Worm (Caenorhabditis elegans) whole organism, L4 larva: ENCODE results near the gene srh-275.

Experiments
- fkh-10 ChIP-seq: fragments of 150-350 bp; optimal IDR thresholded peaks from 2 replicates; lab custom pipeline; 2014; ENCODE audit warnings: missing biosample characterization, missing genetic modification reagents, missing genetic modification characterization
- nhr-77 ChIP-seq: fragments of 150-350 bp; optimal IDR thresholded peaks from 2 replicates; lab custom pipeline; 2014; ENCODE audit warnings: missing biosample characterization, missing genetic modification characterization
- vab-7 ChIP-seq: fragments of 200-800 bp; sonication (Bioruptor generic); IDR thresholded peaks from 2 replicates; pipeline ENCODE4 v1.3.6; 2022; ENCODE audit warnings: missing genetic modification reagents, missing genetic modification characterization, missing compliant biosample characterization

ce11 chrV:7389771-7390170 lies 37.0 kb downstream of the srh-275 start, which contains the start of gene C02H6.1:
- no peak for TF ChIP-seq fkh-10 (GFP tag; lab: Kevin White, UChicago)
- TF ChIP-seq nhr-77 = no peak
- no peak for TF ChIP-seq vab-7
